Worm (Caenorhabditis elegans) whole organism, early embryonic: ENCODE data around the gene F09C8.2.

ENCODE experiments used
- F13C5.2 ChIP-seq: sonication (generic microtip); optimal IDR thresholded peaks from 2 replicates; lab custom pipeline; 2017; ENCODE audit warnings: mild to moderate bottlenecking, missing genetic modification characterization, inconsistent platforms, missing compliant biosample characterization
- ama-1 ChIP-seq: fragments of 150-350 bp; optimal IDR thresholded peaks from 2 replicates; lab custom pipeline; 2014
- ceh-13 ChIP-seq: fragments of 200-800 bp; sonication (Bioruptor generic); optimal IDR thresholded peaks from 2 replicates; lab custom pipeline; 2018; ENCODE audit warnings: mild to moderate bottlenecking, missing genetic modification characterization, missing compliant biosample characterization
- flt-1 ChIP-seq: fragments of 200-800 bp; sonication (Bioruptor generic); IDR thresholded peaks from 2 replicates; pipeline ENCODE4 v1.3.6; 2022; ENCODE audit warnings: missing genetic modification characterization, missing compliant biosample characterization
- hmg-4 ChIP-seq: fragments of 200-800 bp; sonication (Bioruptor generic); optimal IDR thresholded peaks from 2 replicates; lab custom pipeline; 2018; ENCODE audit warnings: mild to moderate bottlenecking, missing genetic modification characterization, missing compliant biosample characterization
- hnd-1 ChIP-seq: sonication (generic microtip); optimal IDR thresholded peaks from 2 replicates; lab custom pipeline; 2016; ENCODE audit warnings: missing genetic modification characterization, missing compliant biosample characterization
- tbx-37 ChIP-seq: fragments of 200-800 bp; sonication (Bioruptor generic); conservative IDR thresholded peaks from 2 replicates; pipeline ENCODE4 v1.3.6; 2022; ENCODE audit warnings: missing genetic modification reagents, missing genetic modification characterization, missing compliant biosample characterization

DNA sequence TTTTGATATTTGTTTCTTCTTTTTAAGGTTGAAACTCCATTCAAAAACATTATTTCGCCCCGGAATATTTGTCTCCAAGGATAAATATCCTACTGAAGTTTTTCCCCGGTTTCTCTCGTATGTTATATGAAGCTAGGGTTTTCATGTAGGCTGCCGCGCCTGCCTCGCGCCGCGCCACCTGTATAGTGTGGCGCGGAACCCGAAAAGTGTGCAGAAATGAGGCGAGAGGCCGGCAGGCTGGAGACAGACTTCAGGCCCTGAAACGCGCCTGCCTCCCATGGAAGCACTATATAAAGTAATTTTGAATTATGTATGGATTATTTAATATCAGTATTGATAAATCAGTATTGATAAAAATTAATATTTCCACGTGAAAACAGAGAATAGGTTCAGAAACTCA, 22.0 kb downstream of the F09C8.2 start:
- TF ChIP-seq hmg-4 (GFP tag; lab: Kevin White, UChicago), result no peak
- no peak for TF ChIP-seq hnd-1
- no peak for TF ChIP-seq tbx-37 (GFP tag; lab: Robert Waterston, UW)
- no peak for TF ChIP-seq F13C5.2 (tag; lab: Kevin White, UChicago)
- TF ChIP-seq flt-1, result no peak
- no peak for TF ChIP-seq ceh-13 (GFP tag; lab: Kevin White, UChicago)
- TF ChIP-seq ama-1 (lab: Kevin White, UChicago), result no peak
